Worm (Caenorhabditis elegans) whole organism, L1 larva: ENCODE data around the gene tag-89.

Source experiments
- Y116A8C.19 ChIP-seq: sonication (generic microtip); optimal IDR thresholded peaks from 2 replicates; lab custom pipeline; 2016; ENCODE audit warnings: missing compliant biosample characterization, missing genetic modification characterization, borderline replicate concordance
- alr-1 ChIP-seq: fragments of 200-800 bp; sonication (Bioruptor generic); optimal IDR thresholded peaks from 2 replicates; lab custom pipeline; 2018; ENCODE audit warnings: borderline replicate concordance, mild to moderate bottlenecking, missing genetic modification characterization, missing compliant biosample characterization
- blmp-1 ChIP-seq: fragments of 150-350 bp; optimal IDR thresholded peaks from 2 replicates; lab custom pipeline; 2014; ENCODE audit warnings: missing biosample characterization, missing genetic modification characterization
- ceh-63 ChIP-seq: fragments of 200-800 bp; sonication (Bioruptor generic); optimal IDR thresholded peaks from 2 replicates; lab custom pipeline; 2018; ENCODE audit warnings: mild to moderate bottlenecking, missing genetic modification characterization, missing compliant biosample characterization
- ceh-90 ChIP-seq: sonication (generic microtip); optimal IDR thresholded peaks from 2 replicates; lab custom pipeline; 2016; ENCODE audit warnings: missing genetic modification characterization, missing compliant biosample characterization
- ces-1 ChIP-seq: fragments of 150-350 bp; optimal IDR thresholded peaks from 2 replicates; lab custom pipeline; 2014; ENCODE audit warnings: missing biosample characterization, missing genetic modification reagents, missing genetic modification characterization
- dpl-1 ChIP-seq, 3 experiments: fragments of 150-350 bp in 2 of 3; sonication (generic microtip) in 1 of 3; optimal IDR thresholded peaks; 2 replicates each; lab custom pipeline; 2014 to 2017; ENCODE audit warnings: missing biosample characterization in 3 of 3, missing genetic modification characterization in 3 of 3, missing genetic modification reagents in 3 of 3
- efl-1 ChIP-seq, 4 experiments: fragments of 150-350 bp; optimal IDR thresholded peaks in 3 of 4; peaks in 1 of 4; 1 replicate in 1 of 4; 2 replicates in 3 of 4; lab custom pipeline; 2014; ENCODE audit warnings: missing biosample characterization in 2 of 4, missing genetic modification characterization in 2 of 4, missing genetic modification reagents in 2 of 4
- elt-2 ChIP-seq: sonication (generic microtip); optimal IDR thresholded peaks from 2 replicates; lab custom pipeline; 2016; ENCODE audit warnings: missing genetic modification characterization, mild to moderate bottlenecking, inconsistent platforms, missing compliant biosample characterization, missing genetic modification reagents
- elt-3 ChIP-seq, 6 experiments: fragments of 150-350 bp in 1 of 6; sonication (generic microtip); optimal IDR thresholded peaks; 2 replicates each; lab custom pipeline; 2017 to 2018; ENCODE audit warnings: missing biosample characterization in 6 of 6, missing genetic modification characterization in 6 of 6, inconsistent platforms in 1 of 6
- fkh-10 ChIP-seq: sonication (generic microtip); optimal IDR thresholded peaks from 2 replicates; lab custom pipeline; 2017; ENCODE audit warnings: missing biosample characterization, missing genetic modification reagents, missing genetic modification characterization
- fkh-4 ChIP-seq: sonication (generic microtip); optimal IDR thresholded peaks from 2 replicates; lab custom pipeline; 2016; ENCODE audit warnings: missing compliant biosample characterization, missing genetic modification characterization, borderline replicate concordance
- fkh-8 ChIP-seq: sonication (generic microtip); optimal IDR thresholded peaks from 2 replicates; lab custom pipeline; 2016; ENCODE audit warnings: mild to moderate bottlenecking, missing genetic modification characterization, missing compliant biosample characterization
- grh-1 ChIP-seq: fragments of 200-800 bp; sonication (Bioruptor generic); IDR thresholded peaks from 2 replicates; pipeline ENCODE4 v1.3.6; 2022; ENCODE audit warnings: missing genetic modification reagents, missing genetic modification characterization, missing compliant biosample characterization
- hlh-17 ChIP-seq: fragments of 200-800 bp; sonication (Bioruptor generic); optimal IDR thresholded peaks from 2 replicates; lab custom pipeline; 2018; ENCODE audit warnings: missing genetic modification characterization, mild to moderate bottlenecking, missing compliant biosample characterization, moderate library complexity, borderline replicate concordance
- jun-1 ChIP-seq: fragments of 150-350 bp; optimal IDR thresholded peaks from 2 replicates; lab custom pipeline; 2014; ENCODE audit warnings: missing biosample characterization, missing genetic modification reagents, missing genetic modification characterization
- lin-13 ChIP-seq: fragments of 150-350 bp; optimal IDR thresholded peaks from 2 replicates; lab custom pipeline; 2014; ENCODE audit warnings: missing biosample characterization, missing genetic modification reagents, missing genetic modification characterization
- lin-14 ChIP-seq: fragments of 200-800 bp; sonication (Bioruptor generic); optimal IDR thresholded peaks from 2 replicates; lab custom pipeline; 2018; ENCODE audit warnings: mild to moderate bottlenecking, missing genetic modification characterization, moderate library complexity, missing compliant biosample characterization
- lin-15B ChIP-seq: fragments of 150-350 bp; sonication (generic microtip); optimal IDR thresholded peaks from 3 replicates; lab custom pipeline; 2014; ENCODE audit warnings: missing biosample characterization, missing genetic modification characterization
- lin-35 ChIP-seq, 2 experiments: fragments of 150-350 bp; optimal IDR thresholded peaks; 2 replicates each; lab custom pipeline; 2014; ENCODE audit warnings: missing biosample characterization in 2 of 2, missing genetic modification characterization in 2 of 2, missing genetic modification reagents in 2 of 2
- lir-3 ChIP-seq: sonication (generic microtip); optimal IDR thresholded peaks from 2 replicates; lab custom pipeline; 2016; ENCODE audit warnings: mild to moderate bottlenecking, missing genetic modification characterization, moderate library complexity, missing compliant biosample characterization; ENCODE audit not compliant: poor library complexity
- lsy-2 ChIP-seq, 2 experiments: fragments of 150-350 bp; optimal IDR thresholded peaks; 2 replicates each; lab custom pipeline; 2014; ENCODE audit warnings: missing biosample characterization in 2 of 2, missing genetic modification characterization in 2 of 2
- mdl-1 ChIP-seq, 2 experiments: fragments of 150-350 bp; optimal IDR thresholded peaks; 2 replicates each; lab custom pipeline; 2014 to 2017; ENCODE audit warnings: missing biosample characterization in 2 of 2, missing genetic modification characterization in 2 of 2, inconsistent platforms in 1 of 2
- mef-2 ChIP-seq: fragments of 150-350 bp; optimal IDR thresholded peaks from 2 replicates; lab custom pipeline; 2014; ENCODE audit warnings: missing biosample characterization, missing genetic modification characterization
- mep-1 ChIP-seq: fragments of 150-350 bp; optimal IDR thresholded peaks from 2 replicates; lab custom pipeline; 2014; ENCODE audit warnings: missing biosample characterization, missing genetic modification characterization
- nhr-11 ChIP-seq: fragments of 150-350 bp; optimal IDR thresholded peaks from 2 replicates; lab custom pipeline; 2014; ENCODE audit warnings: missing biosample characterization, missing genetic modification characterization
- nhr-12 ChIP-seq: sonication (generic microtip); optimal IDR thresholded peaks from 2 replicates; lab custom pipeline; 2017; ENCODE audit warnings: missing biosample characterization, missing genetic modification characterization
- nhr-19 ChIP-seq: fragments of 200-800 bp; sonication (Bioruptor generic); conservative IDR thresholded peaks from 2 replicates; pipeline ENCODE4 v1.3.6; 2022; ENCODE audit warnings: missing genetic modification characterization, missing compliant biosample characterization
- nhr-237 ChIP-seq: fragments of 150-350 bp; optimal IDR thresholded peaks from 2 replicates; lab custom pipeline; 2014; ENCODE audit warnings: missing biosample characterization, missing genetic modification characterization
- nhr-28 ChIP-seq: fragments of 150-350 bp; optimal IDR thresholded peaks from 2 replicates; lab custom pipeline; 2014; ENCODE audit warnings: missing biosample characterization, missing genetic modification characterization
- nhr-47 ChIP-seq: sonication (generic microtip); optimal IDR thresholded peaks from 2 replicates; lab custom pipeline; 2016; ENCODE audit warnings: mild to moderate bottlenecking, missing genetic modification characterization, moderate library complexity, missing compliant biosample characterization
- nhr-71 ChIP-seq: sonication (generic microtip); optimal IDR thresholded peaks from 2 replicates; lab custom pipeline; 2016; ENCODE audit warnings: mild to moderate bottlenecking, missing genetic modification characterization, moderate library complexity, missing compliant biosample characterization
- nhr-76 ChIP-seq: sonication (generic microtip); optimal IDR thresholded peaks from 2 replicates; lab custom pipeline; 2017; ENCODE audit warnings: missing biosample characterization, missing genetic modification characterization
- rnt-1 ChIP-seq: sonication (generic microtip); optimal IDR thresholded peaks from 2 replicates; lab custom pipeline; 2016; ENCODE audit warnings: mild to moderate bottlenecking, missing genetic modification characterization, moderate library complexity, missing compliant biosample characterization
- skn-1 ChIP-seq: fragments of 150-350 bp; optimal IDR thresholded peaks from 2 replicates; lab custom pipeline; 2014; ENCODE audit warnings: missing biosample characterization, missing genetic modification characterization
- snpc-4 ChIP-seq: fragments of 150-350 bp; optimal IDR thresholded peaks from 2 replicates; lab custom pipeline; 2014; ENCODE audit warnings: missing biosample characterization, missing genetic modification characterization
- snu-23 ChIP-seq: sonication (generic microtip); optimal IDR thresholded peaks from 2 replicates; lab custom pipeline; 2016; ENCODE audit warnings: missing genetic modification characterization, missing compliant biosample characterization
- sox-4 ChIP-seq: sonication (generic microtip); optimal IDR thresholded peaks from 2 replicates; lab custom pipeline; 2016; ENCODE audit warnings: missing genetic modification characterization, missing compliant biosample characterization
- sptf-1 ChIP-seq: fragments of 150-350 bp; optimal IDR thresholded peaks from 2 replicates; lab custom pipeline; 2014; ENCODE audit warnings: missing biosample characterization, missing genetic modification characterization
- sup-37 ChIP-seq: fragments of 200-800 bp; sonication (Bioruptor generic); optimal IDR thresholded peaks from 2 replicates; lab custom pipeline; 2018; ENCODE audit warnings: mild to moderate bottlenecking, missing genetic modification characterization, missing compliant biosample characterization
- swsn-7 ChIP-seq: sonication (generic microtip); optimal IDR thresholded peaks from 2 replicates; lab custom pipeline; 2016; ENCODE audit warnings: missing genetic modification characterization, missing compliant biosample characterization
- unc-30 ChIP-seq: sonication (generic microtip); optimal IDR thresholded peaks from 2 replicates; lab custom pipeline; 2017; ENCODE audit warnings: missing biosample characterization, missing genetic modification characterization
- unc-98 ChIP-seq: fragments of 200-800 bp; sonication (Bioruptor generic); IDR thresholded peaks from 2 replicates; pipeline ENCODE4 v1.3.6; 2022; ENCODE audit warnings: missing genetic modification characterization, missing compliant biosample characterization
- vab-15 ChIP-seq: sonication (generic microtip); optimal IDR thresholded peaks from 2 replicates; lab custom pipeline; 2017; ENCODE audit warnings: missing genotype, mild to moderate bottlenecking, missing genetic modification characterization, missing compliant biosample characterization
- xbp-1 ChIP-seq: sonication (generic microtip); optimal IDR thresholded peaks from 2 replicates; lab custom pipeline; 2016; ENCODE audit warnings: missing genetic modification characterization, missing compliant biosample characterization
- ztf-4 ChIP-seq: fragments of 150-350 bp; optimal IDR thresholded peaks from 2 replicates; lab custom pipeline; 2014; ENCODE audit warnings: missing biosample characterization, missing genetic modification characterization

The tag-89 gene

DNA sequence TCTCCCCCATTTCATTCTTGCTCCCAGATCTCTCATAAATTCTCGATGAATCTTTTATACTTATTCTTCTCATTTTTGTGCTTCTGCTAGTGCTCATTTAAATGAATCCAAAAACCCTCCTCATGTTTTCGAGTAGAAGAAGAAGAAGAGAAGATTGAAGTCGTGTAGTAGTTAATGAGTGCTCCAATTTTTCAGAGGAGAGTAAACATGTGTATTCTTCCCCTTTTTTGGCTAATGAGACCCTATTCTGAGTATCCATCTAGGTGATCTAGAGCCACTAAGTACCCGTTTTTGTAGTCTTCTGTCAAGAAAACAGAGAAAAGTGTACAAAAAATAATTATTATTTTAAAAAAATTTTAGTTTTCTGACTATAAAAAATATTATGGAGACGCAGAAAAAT is 42.8 kb upstream of the tag-89 start:
- TF ChIP-seq nhr-11 (tag; lab: Kevin White, UChicago), result no peak
- TF ChIP-seq lin-14 (GFP tag; lab: Kevin White, UChicago), result peak; percentile 54
- no peak for TF ChIP-seq lsy-2 (tag; optimal IDR thresholded peaks at IDR 0.05; lab: Kevin White, UChicago)
- no peak for TF ChIP-seq fkh-8
- no peak for TF ChIP-seq nhr-76 (tag; lab: Kevin White, UChicago)
- no peak for TF ChIP-seq fkh-4
- no peak for TF ChIP-seq efl-1 (optimal IDR thresholded peaks at IDR 0.05; lab: Kevin White, UChicago)
- TF ChIP-seq efl-1 (GFP tag; optimal IDR thresholded peaks at IDR 0.05 in 1 of 2; lab: Kevin White, UChicago), result peak in 1 of 2 experiments; percentile 61
- no peak for TF ChIP-seq nhr-28 (tag; lab: Kevin White, UChicago)
- no peak for TF ChIP-seq rnt-1 (tag; lab: Kevin White, UChicago)
- TF ChIP-seq nhr-47 (tag; lab: Kevin White, UChicago), result peak; percentile 3
- TF ChIP-seq elt-3 (tag; optimal IDR thresholded peaks at IDR 0.05; lab: Kevin White, UChicago), result no peak
- no peak for TF ChIP-seq mep-1 (tag; lab: Kevin White, UChicago)
- TF ChIP-seq lin-13 (GFP tag; lab: Kevin White, UChicago), result no peak
- TF ChIP-seq nhr-71 (tag; lab: Kevin White, UChicago), result peak; percentile 10

DNA sequence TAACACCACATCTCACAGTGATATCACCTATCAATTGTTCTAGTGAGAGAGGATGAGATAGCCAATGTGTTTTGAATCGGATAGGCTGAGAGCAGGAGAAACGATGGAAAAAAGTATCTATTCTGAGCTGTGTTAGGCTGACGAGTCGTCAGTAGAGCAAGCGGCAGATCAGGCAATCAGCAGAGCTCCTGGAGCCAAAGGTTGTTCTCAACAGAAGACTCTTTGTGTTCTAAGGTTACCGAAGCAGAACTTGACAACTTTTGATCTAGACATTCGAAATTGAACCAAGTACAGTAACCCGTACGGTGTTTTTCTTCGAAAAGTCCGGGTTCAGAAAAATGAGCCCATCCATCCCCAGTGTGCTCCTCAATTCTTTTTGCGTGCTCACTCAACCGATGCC is 41.6 kb upstream of the tag-89 start:
- no peak for TF ChIP-seq lir-3 (tag; lab: Kevin White, UChicago)
- no peak for TF ChIP-seq lin-15B (tag; lab: Kevin White, UChicago)
- no peak for TF ChIP-seq sup-37 (GFP tag; lab: Kevin White, UChicago)
- no peak for TF ChIP-seq blmp-1
- TF ChIP-seq alr-1 (tag; lab: Kevin White, UChicago), result no peak
- no peak for TF ChIP-seq vab-15
- no peak for TF ChIP-seq nhr-237 (tag; lab: Kevin White, UChicago)
- TF ChIP-seq lsy-2 (tag; optimal IDR thresholded peaks at IDR 0.05; lab: Kevin White, UChicago), result no peak
- TF ChIP-seq rnt-1 (tag; lab: Kevin White, UChicago), result peak; percentile 37
- no peak for TF ChIP-seq unc-30 (tag; lab: Kevin White, UChicago)
- no peak for TF ChIP-seq swsn-7
- TF ChIP-seq xbp-1 (tag; lab: Kevin White, UChicago), result no peak
- TF ChIP-seq fkh-4, result no peak
- TF ChIP-seq lin-35 (GFP tag; optimal IDR thresholded peaks at IDR 0.05; lab: Kevin White, UChicago), result no peak
- peak; percentile 22 for TF ChIP-seq nhr-71 (tag; lab: Kevin White, UChicago)
- TF ChIP-seq sox-4, result no peak

- TF ChIP-seq alr-1 (tag; lab: Kevin White, UChicago) (no peak), sptf-1 (tag; lab: Kevin White, UChicago) (no peak), dpl-1 (GFP tag; optimal IDR thresholded peaks at IDR 0.05; lab: Kevin White, UChicago) (peak in 1 of 3 experiments; percentile 6), lin-14 (GFP tag; lab: Kevin White, UChicago) (peak; percentile 81), elt-3 (tag; optimal IDR thresholded peaks at IDR 0.05; lab: Kevin White, UChicago) (no peak), Y116A8C.19 (tag; lab: Kevin White, UChicago) (no peak), nhr-47 (tag; lab: Kevin White, UChicago) (peak; percentile 39), skn-1 (tag; lab: Kevin White, UChicago) (peak; percentile 47), swsn-7 (peak; percentile 15), grh-1 (GFP tag; lab: Robert Waterston, UW) (no peak), rnt-1 (tag; lab: Kevin White, UChicago) (peak; percentile 61), jun-1 (tag; lab: Kevin White, UChicago) (no peak), fkh-10 (no peak), ztf-4 (tag; lab: Kevin White, UChicago) (no peak), efl-1 (optimal IDR thresholded peaks at IDR 0.05; lab: Kevin White, UChicago) (no peak), efl-1 (GFP tag; optimal IDR thresholded peaks at IDR 0.05 in 1 of 2; lab: Kevin White, UChicago) (no peak), ces-1 (GFP tag; lab: Kevin White, UChicago) (no peak), elt-2 (tag; lab: Kevin White, UChicago) (no peak), ceh-90 (no peak), snu-23 (GFP tag; lab: Kevin White, UChicago) (peak; percentile 22), unc-30 (tag; lab: Kevin White, UChicago) (no peak), snpc-4 (tag; lab: Kevin White, UChicago) (no peak), lin-15B (tag; lab: Kevin White, UChicago) (no peak), lsy-2 (tag; optimal IDR thresholded peaks at IDR 0.05; lab: Kevin White, UChicago) (peak; percentile 32 to 56), mef-2 (tag; lab: Kevin White, UChicago) (peak; percentile 7), nhr-12 (tag; lab: Kevin White, UChicago) (no peak), unc-98 (GFP tag; lab: Robert Waterston, UW) (no peak), mep-1 (tag; lab: Kevin White, UChicago) (no peak), nhr-19 (no peak), hlh-17 (GFP tag; lab: Kevin White, UChicago) (no peak), ceh-63 (GFP tag; lab: Kevin White, UChicago) (no peak), mdl-1 (tag; optimal IDR thresholded peaks at IDR 0.05; lab: Kevin White, UChicago) (peak in 1 of 2 experiments; percentile 25)
These were observed 40.3 kb upstream of the tag-89 start, which contains the start of gene T01G1.2 for ce11 chrIV:11353946-11354458. T01G1.2 (plus strand) TSS chrIV:11354408.
